Worm (Caenorhabditis elegans) whole organism, L4 larva: ENCODE measurements around the gene nhr-17.
A peak's percentile ranks its signal among the peaks of the same experiment; 100 is the strongest.

Source experiments
- D1046.2 ChIP-seq: fragments of 200-800 bp; sonication (Bioruptor generic); IDR thresholded peaks from 2 replicates; pipeline ENCODE4 v1.3.6; 2022; ENCODE audit warnings: missing genetic modification characterization, missing compliant biosample characterization
- F26F4.8 ChIP-seq: fragments of 200-800 bp; sonication (Bioruptor generic); conservative IDR thresholded peaks from 2 replicates; pipeline ENCODE4 v1.3.6; 2022; ENCODE audit warnings: missing genetic modification characterization, missing compliant biosample characterization
- T20F7.1 ChIP-seq: fragments of 200-800 bp; sonication (Bioruptor generic); optimal IDR thresholded peaks from 2 replicates; lab custom pipeline; 2018; ENCODE audit warnings: mild to moderate bottlenecking, missing genetic modification characterization, missing compliant biosample characterization
- Y105C5A.15 ChIP-seq: fragments of 200-800 bp; sonication (Bioruptor generic); IDR thresholded peaks from 2 replicates; pipeline ENCODE4 v1.3.6; 2022; ENCODE audit warnings: missing genetic modification characterization, missing compliant biosample characterization
- ZK337.2 ChIP-seq: fragments of 200-800 bp; sonication (Bioruptor generic); IDR thresholded peaks from 2 replicates; pipeline ENCODE4 v1.3.6; 2022; ENCODE audit warnings: missing genetic modification reagents, missing genetic modification characterization, missing compliant biosample characterization
- aly-2 ChIP-seq: sonication (generic microtip); optimal IDR thresholded peaks from 2 replicates; lab custom pipeline; 2018; ENCODE audit warnings: missing biosample characterization, missing genetic modification characterization
- ama-1 ChIP-seq: fragments of 150-350 bp; optimal IDR thresholded peaks from 2 replicates; lab custom pipeline; 2014; ENCODE audit warnings: inconsistent platforms, mixed read lengths
- arid-1 ChIP-seq: fragments of 200-800 bp; sonication (Bioruptor generic); conservative IDR thresholded peaks from 2 replicates; pipeline ENCODE4 v1.3.6; 2022; ENCODE audit warnings: missing genetic modification reagents, missing genetic modification characterization, missing compliant biosample characterization
- attf-4 ChIP-seq: sonication (generic microtip); optimal IDR thresholded peaks from 3 replicates; lab custom pipeline; 2017; ENCODE audit warnings: missing biosample characterization, missing genetic modification characterization
- ceh-28 ChIP-seq: fragments of 150-350 bp; optimal IDR thresholded peaks from 2 replicates; lab custom pipeline; 2014; ENCODE audit warnings: missing biosample characterization, missing genetic modification reagents, missing genetic modification characterization
- ceh-32 ChIP-seq: sonication (generic microtip); optimal IDR thresholded peaks from 2 replicates; lab custom pipeline; 2016; ENCODE audit warnings: mild to moderate bottlenecking, missing genetic modification characterization, missing compliant biosample characterization; ENCODE audit not compliant: poor library complexity
- ceh-82 ChIP-seq: sonication (generic microtip); optimal IDR thresholded peaks from 2 replicates; lab custom pipeline; 2017; ENCODE audit warnings: missing biosample characterization, missing genetic modification characterization
- ctbp-1 ChIP-seq: fragments of 200-800 bp; sonication (Bioruptor generic); IDR thresholded peaks from 2 replicates; pipeline ENCODE4 v1.3.6; 2022; ENCODE audit warnings: missing genetic modification reagents, missing genetic modification characterization, missing compliant biosample characterization
- dmd-9 ChIP-seq: fragments of 200-800 bp; sonication (Bioruptor generic); IDR thresholded peaks from 2 replicates; pipeline ENCODE4 v1.3.6; 2022; ENCODE audit warnings: missing genetic modification reagents, missing genetic modification characterization, missing compliant biosample characterization
- dpl-1 ChIP-seq: fragments of 150-350 bp; optimal IDR thresholded peaks from 2 replicates; lab custom pipeline; 2014; ENCODE audit warnings: missing biosample characterization, missing genetic modification reagents, missing genetic modification characterization
- egl-43 ChIP-seq: fragments of 200-800 bp; sonication (Bioruptor generic); IDR thresholded peaks from 2 replicates; pipeline ENCODE4 v1.3.6; 2022; ENCODE audit warnings: missing genetic modification reagents, missing genetic modification characterization, missing compliant biosample characterization
- fkh-10 ChIP-seq: fragments of 150-350 bp; optimal IDR thresholded peaks from 2 replicates; lab custom pipeline; 2014; ENCODE audit warnings: missing biosample characterization, missing genetic modification reagents, missing genetic modification characterization
- hif-1 ChIP-seq, 2 experiments: sonication (generic microtip); optimal IDR thresholded peaks; 2 replicates each; lab custom pipeline; 2016 to 2017; ENCODE audit warnings: missing compliant biosample characterization in 2 of 2, missing genetic modification characterization in 2 of 2, missing genetic modification reagents in 2 of 2, missing genotype in 2 of 2, mild to moderate bottlenecking in 1 of 2
- hlh-11 ChIP-seq: fragments of 200-800 bp; sonication (Bioruptor generic); optimal IDR thresholded peaks from 2 replicates; lab custom pipeline; 2018; ENCODE audit warnings: mild to moderate bottlenecking, missing genetic modification characterization, missing compliant biosample characterization
- hlh-30 ChIP-seq: sonication (generic microtip); optimal IDR thresholded peaks from 2 replicates; lab custom pipeline; 2017; ENCODE audit warnings: antibody characterized with exemption, mild to moderate bottlenecking, missing genetic modification characterization, missing compliant biosample characterization; ENCODE audit not compliant: insufficient read depth
- hmg-1.1 ChIP-seq: fragments of 200-800 bp; sonication (Bioruptor generic); IDR thresholded peaks from 2 replicates; pipeline ENCODE4 v1.3.6; 2022; ENCODE audit warnings: missing genetic modification reagents, missing genetic modification characterization, missing compliant biosample characterization
- jun-1 ChIP-seq: fragments of 150-350 bp; optimal IDR thresholded peaks from 2 replicates; lab custom pipeline; 2014; ENCODE audit warnings: missing biosample characterization, missing genetic modification reagents, missing genetic modification characterization
- lim-7 ChIP-seq: fragments of 200-800 bp; sonication (Bioruptor generic); IDR thresholded peaks from 2 replicates; pipeline ENCODE4 v1.3.6; 2022; ENCODE audit warnings: missing genetic modification characterization, missing compliant biosample characterization
- lin-29 ChIP-seq: fragments of 200-800 bp; sonication (Bioruptor generic); IDR thresholded peaks from 2 replicates; pipeline ENCODE4 v1.3.6; 2022; ENCODE audit warnings: missing genetic modification reagents, missing genetic modification characterization, missing compliant biosample characterization
- lin-39 ChIP-seq: fragments of 150-350 bp; optimal IDR thresholded peaks from 2 replicates; lab custom pipeline; 2014; ENCODE audit warnings: missing biosample characterization, missing genetic modification reagents, missing genetic modification characterization
- lsy-2 ChIP-seq, 2 experiments: fragments of 150-350 bp in 1 of 2; sonication (generic microtip) in 1 of 2; optimal IDR thresholded peaks; 2 replicates each; lab custom pipeline; 2014 to 2017; ENCODE audit warnings: missing biosample characterization in 2 of 2, missing genetic modification characterization in 2 of 2
- mdt-29 ChIP-seq: fragments of 200-800 bp; sonication (Bioruptor generic); IDR thresholded peaks from 2 replicates; pipeline ENCODE4 v1.3.6; 2022; ENCODE audit warnings: missing genetic modification reagents, missing genetic modification characterization, missing compliant biosample characterization
- mxl-2 ChIP-seq: fragments of 200-800 bp; sonication (Bioruptor generic); conservative IDR thresholded peaks from 2 replicates; pipeline ENCODE4 v1.3.6; 2022; ENCODE audit warnings: missing genetic modification reagents, missing genetic modification characterization, missing compliant biosample characterization
- nhr-10 ChIP-seq: fragments of 150-350 bp; optimal IDR thresholded peaks from 2 replicates; lab custom pipeline; 2014; ENCODE audit warnings: missing biosample characterization, missing genetic modification characterization
- nhr-25 ChIP-seq: sonication (generic microtip); optimal IDR thresholded peaks from 2 replicates; lab custom pipeline; 2017; ENCODE audit warnings: missing genetic modification characterization, mild to moderate bottlenecking, missing compliant biosample characterization, antibody characterized with exemption, moderate library complexity, borderline replicate concordance; ENCODE audit not compliant: insufficient read depth
- nhr-76 ChIP-seq: fragments of 150-350 bp; optimal IDR thresholded peaks from 2 replicates; lab custom pipeline; 2014; ENCODE audit warnings: missing biosample characterization, missing genetic modification characterization
- pha-4 ChIP-seq, 2 experiments: fragments of 150-350 bp in 1 of 2; fragments of 200-800 bp in 1 of 2; sonication (Bioruptor generic) in 1 of 2; IDR thresholded peaks in 1 of 2; optimal IDR thresholded peaks in 1 of 2; 2 replicates each; pipeline versions ENCODE4 v1.3.6 to Lab custom; 2014 to 2022; ENCODE audit warnings: missing genetic modification characterization in 2 of 2, missing genetic modification reagents in 2 of 2, missing biosample characterization in 1 of 2, missing compliant biosample characterization in 1 of 2
- pqm-1 ChIP-seq: sonication (generic microtip); optimal IDR thresholded peaks from 2 replicates; lab custom pipeline; 2017; ENCODE audit warnings: missing biosample characterization, missing genetic modification characterization
- rbr-2 ChIP-seq: sonication (generic microtip); optimal IDR thresholded peaks from 2 replicates; lab custom pipeline; 2016; ENCODE audit warnings: missing genotype, missing genetic modification characterization, missing compliant biosample characterization
- saeg-2 ChIP-seq: fragments of 200-800 bp; sonication (Bioruptor generic); IDR thresholded peaks from 2 replicates; pipeline ENCODE4 v1.3.6; 2022; ENCODE audit warnings: missing genetic modification reagents, missing genetic modification characterization, missing compliant biosample characterization
- sdz-12 ChIP-seq: fragments of 200-800 bp; sonication (Bioruptor generic); optimal IDR thresholded peaks from 2 replicates; lab custom pipeline; 2018; ENCODE audit warnings: mild to moderate bottlenecking, missing genetic modification characterization, missing compliant biosample characterization
- snpc-1.2 ChIP-seq: fragments of 200-800 bp; sonication (Bioruptor generic); IDR thresholded peaks from 2 replicates; pipeline ENCODE4 v1.3.6; 2022; ENCODE audit warnings: missing genetic modification reagents, missing genetic modification characterization, missing compliant biosample characterization
- snpc-4 ChIP-seq: fragments of 150-350 bp; optimal IDR thresholded peaks from 2 replicates; lab custom pipeline; 2014; ENCODE audit warnings: missing biosample characterization, missing genetic modification characterization
- spr-1 ChIP-seq: sonication (generic microtip); optimal IDR thresholded peaks from 2 replicates; lab custom pipeline; 2016; ENCODE audit warnings: mild to moderate bottlenecking, missing genetic modification characterization, missing compliant biosample characterization
- spr-3 ChIP-seq: fragments of 200-800 bp; sonication (Bioruptor generic); optimal IDR thresholded peaks from 2 replicates; lab custom pipeline; 2018; ENCODE audit warnings: mild to moderate bottlenecking, missing genetic modification characterization, missing compliant biosample characterization
- unc-130 ChIP-seq: sonication (generic microtip); optimal IDR thresholded peaks from 2 replicates; lab custom pipeline; 2016; ENCODE audit warnings: missing genetic modification reagents, missing genetic modification characterization, missing compliant biosample characterization
- unc-39 ChIP-seq: sonication (generic microtip); optimal IDR thresholded peaks from 2 replicates; lab custom pipeline; 2017; ENCODE audit warnings: missing biosample characterization, missing genetic modification characterization
- unc-62 ChIP-seq, 3 experiments: fragments of 150-350 bp in 1 of 3; sonication (generic microtip); optimal IDR thresholded peaks in 2 of 3; peaks in 1 of 3; 1 replicate in 1 of 3; 2 replicates in 2 of 3; lab custom pipeline; 2014 to 2017; ENCODE audit warnings: missing biosample characterization in 3 of 3, missing genetic modification characterization in 3 of 3, missing genetic modification reagents in 3 of 3, missing genotype in 1 of 3
- zag-1 ChIP-seq: fragments of 150-350 bp; optimal IDR thresholded peaks from 2 replicates; lab custom pipeline; 2014; ENCODE audit warnings: missing biosample characterization, missing genetic modification characterization
- zfp-2 ChIP-seq: sonication (generic microtip); optimal IDR thresholded peaks from 2 replicates; lab custom pipeline; 2016; ENCODE audit warnings: mild to moderate bottlenecking, missing genetic modification characterization, missing compliant biosample characterization
- zfp-3 ChIP-seq: fragments of 200-800 bp; sonication (Bioruptor generic); conservative IDR thresholded peaks from 2 replicates; pipeline ENCODE4 v1.3.6; 2022; ENCODE audit warnings: missing genetic modification reagents, missing genetic modification characterization, missing compliant biosample characterization
- zip-11 ChIP-seq: fragments of 200-800 bp; sonication (Bioruptor generic); IDR thresholded peaks from 2 replicates; pipeline ENCODE4 v1.3.6; 2022; ENCODE audit warnings: missing genetic modification characterization, missing compliant biosample characterization
- zip-2 ChIP-seq: fragments of 150-350 bp; optimal IDR thresholded peaks from 2 replicates; lab custom pipeline; 2014; ENCODE audit warnings: missing biosample characterization, missing genetic modification characterization

nhr-17 gene

DNA sequence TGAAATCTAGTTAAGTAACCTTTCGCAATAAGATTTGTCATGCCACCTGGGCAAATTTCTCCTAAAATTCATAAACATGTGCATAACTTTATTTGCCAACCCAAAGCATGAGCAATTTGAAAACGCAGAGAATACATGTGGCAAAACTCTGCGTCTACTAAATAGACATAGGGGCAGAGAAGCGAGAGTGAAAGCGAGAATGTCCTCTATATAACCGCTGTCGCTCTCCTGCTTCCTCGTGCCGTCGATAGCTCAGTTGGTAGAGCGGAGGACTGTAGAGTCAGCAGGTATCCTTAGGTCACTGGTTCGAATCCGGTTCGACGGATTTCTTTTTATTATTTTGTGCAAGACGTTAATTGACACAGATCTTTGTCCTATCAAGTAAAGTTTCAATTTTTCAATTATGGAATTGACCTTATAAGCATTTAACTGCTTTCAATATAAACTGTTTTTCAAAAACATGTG, 2.6 kb downstream of the nhr-17 start (continued):
- no peak for TF ChIP-seq zag-1 (tag; lab: Kevin White, UChicago)
- no peak for TF ChIP-seq unc-39 (tag; lab: Kevin White, UChicago)
- peak; percentile 81 for TF ChIP-seq mxl-2
- peak in 1 of 2 experiments; percentile 60 for TF ChIP-seq lsy-2 (tag; optimal IDR thresholded peaks at IDR 0.05; lab: Kevin White, UChicago)
- no peak for TF ChIP-seq attf-4
- TF ChIP-seq pqm-1 (tag; lab: Kevin White, UChicago): no peak
- TF ChIP-seq arid-1 (GFP tag; lab: Robert Waterston, UW): peak; percentile 95
- no peak for TF ChIP-seq lin-39 (tag; lab: Kevin White, UChicago)
- no peak for TF ChIP-seq ceh-82
- peak; percentile 56 for TF ChIP-seq unc-130
- TF ChIP-seq snpc-1.2: peak; percentile 93
- peak; percentile 95 for TF ChIP-seq pha-4 (GFP tag; IDR thresholded peaks at IDR 0.05; lab: Robert Waterston, UW)
- TF ChIP-seq pha-4 (tag; optimal IDR thresholded peaks at IDR 0.05; lab: Kevin White, UChicago): no peak
- peak; percentile 66 for TF ChIP-seq spr-3
- TF ChIP-seq zip-2 (tag; lab: Kevin White, UChicago): peak; percentile 71
- TF ChIP-seq zfp-3: peak; percentile 58; the same call in 1 of the 2 replicates
- TF ChIP-seq fkh-10 (GFP tag; lab: Kevin White, UChicago): no peak
- TF ChIP-seq hmg-1.1 (GFP tag; lab: Robert Waterston, UW): peak; percentile 96
- peak; percentile 42 for TF ChIP-seq dpl-1 (GFP tag; lab: Kevin White, UChicago)
- peak; percentile 86 for TF ChIP-seq hlh-30 (tag; lab: Kevin White, UChicago)
- TF ChIP-seq sdz-12: peak; percentile 89
- TF ChIP-seq dmd-9 (GFP tag; lab: Robert Waterston, UW): peak; percentile 61; the same call in 1 of the 2 replicates
- TF ChIP-seq hif-1 (tag; optimal IDR thresholded peaks at IDR 0.05; lab: Kevin White, UChicago): peak; percentile 30 to 66
- TF ChIP-seq hlh-11 (tag; lab: Kevin White, UChicago): peak; percentile 77
- peak; percentile 86 for TF ChIP-seq F26F4.8 (GFP tag; lab: Robert Waterston, UW)
- TF ChIP-seq mdt-29 (GFP tag; lab: Robert Waterston, UW): peak; percentile 86
- peak; percentile 85 for TF ChIP-seq spr-1 (tag; lab: Kevin White, UChicago)
- no peak for TF ChIP-seq ceh-32 (tag; lab: Kevin White, UChicago)
- TF ChIP-seq nhr-10 (tag; lab: Kevin White, UChicago): peak; percentile 1
- TF ChIP-seq Y105C5A.15 (GFP tag; lab: Robert Waterston, UW): peak; percentile 97
- TF ChIP-seq snpc-4 (tag; lab: Kevin White, UChicago): no peak
- TF ChIP-seq ama-1 (lab: Kevin White, UChicago): peak; percentile 14
- no peak for TF ChIP-seq aly-2 (tag; lab: Kevin White, UChicago)
- TF ChIP-seq rbr-2: peak; percentile 86
- peak; percentile 27 for TF ChIP-seq T20F7.1
- TF ChIP-seq ctbp-1: peak; percentile 94
- peak; percentile 79; the same call in 1 of the 2 replicates for TF ChIP-seq zip-11 (GFP tag; lab: Robert Waterston, UW)
- peak; percentile 99 for TF ChIP-seq egl-43 (GFP tag; lab: Robert Waterston, UW)

DNA sequence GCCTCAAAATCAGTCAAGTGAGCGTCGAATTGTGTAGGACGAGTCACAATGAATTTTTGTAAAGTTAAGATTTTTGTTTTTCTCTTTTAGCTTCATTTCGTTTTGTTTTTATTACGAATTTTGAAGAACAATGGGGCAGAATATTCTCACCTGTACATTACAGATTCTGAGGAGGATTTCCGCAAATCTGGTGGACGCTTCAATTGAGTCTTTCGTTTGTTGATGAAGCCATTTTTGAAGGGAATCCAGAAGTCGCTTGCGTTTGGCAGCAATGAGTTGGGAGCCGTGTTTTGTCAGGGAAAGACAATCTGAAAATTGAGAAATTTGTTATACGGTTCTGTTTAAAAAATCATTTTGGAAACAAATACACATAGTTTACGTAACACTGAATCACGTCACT, 3.2 kb downstream of the nhr-17 start:
- TF ChIP-seq attf-4 (no peak), D1046.2 (GFP tag; lab: Robert Waterston, UW) (no peak), pha-4 (GFP tag; IDR thresholded peaks at IDR 0.05; lab: Robert Waterston, UW) (no peak), pha-4 (tag; optimal IDR thresholded peaks at IDR 0.05; lab: Kevin White, UChicago) (no peak), lin-29 (GFP tag; lab: Robert Waterston, UW) (no peak), ceh-28 (no peak), hlh-11 (tag; lab: Kevin White, UChicago) (no peak), nhr-25 (tag; lab: Kevin White, UChicago) (no peak), saeg-2 (GFP tag; lab: Robert Waterston, UW) (no peak), unc-62 (GFP tag; optimal IDR thresholded peaks at IDR 0.05 in 1 of 2; lab: Kevin White, UChicago) (no peak), unc-62 (tag; optimal IDR thresholded peaks at IDR 0.05; lab: Kevin White, UChicago) (no peak), nhr-76 (tag; lab: Kevin White, UChicago) (no peak), lim-7 (GFP tag; lab: Robert Waterston, UW) (no peak), ZK337.2 (GFP tag; lab: Robert Waterston, UW) (no peak; the same call in 1 of the 2 replicates), jun-1 (tag; lab: Kevin White, UChicago) (no peak), zfp-2 (no peak)
